Worm (Caenorhabditis elegans) whole organism, early embryonic: ENCODE results near the gene srg-8.

ENCODE experiments used
- B0310.2 ChIP-seq: sonication (generic microtip); optimal IDR thresholded peaks from 2 replicates; lab custom pipeline; 2016; ENCODE audit warnings: mild to moderate bottlenecking, missing genetic modification characterization, missing compliant biosample characterization
- F13C5.2 ChIP-seq: sonication (generic microtip); optimal IDR thresholded peaks from 2 replicates; lab custom pipeline; 2017; ENCODE audit warnings: mild to moderate bottlenecking, missing genetic modification characterization, inconsistent platforms, missing compliant biosample characterization
- aly-1 ChIP-seq: sonication (generic microtip); optimal IDR thresholded peaks from 2 replicates; lab custom pipeline; 2016; ENCODE audit warnings: missing genetic modification characterization, missing compliant biosample characterization
- ama-1 ChIP-seq: fragments of 150-350 bp; optimal IDR thresholded peaks from 2 replicates; lab custom pipeline; 2014
- ceh-13 ChIP-seq: fragments of 200-800 bp; sonication (Bioruptor generic); optimal IDR thresholded peaks from 2 replicates; lab custom pipeline; 2018; ENCODE audit warnings: mild to moderate bottlenecking, missing genetic modification characterization, missing compliant biosample characterization
- ceh-36 ChIP-seq: sonication (generic microtip); optimal IDR thresholded peaks from 2 replicates; lab custom pipeline; 2016; ENCODE audit warnings: missing genetic modification characterization, inconsistent platforms, missing compliant biosample characterization
- ets-7 ChIP-seq: sonication (generic microtip); optimal IDR thresholded peaks from 2 replicates; lab custom pipeline; 2016; ENCODE audit warnings: missing genotype, missing genetic modification characterization, missing compliant biosample characterization
- flt-1 ChIP-seq: fragments of 200-800 bp; sonication (Bioruptor generic); IDR thresholded peaks from 2 replicates; pipeline ENCODE4 v1.3.6; 2022; ENCODE audit warnings: missing genetic modification characterization, missing compliant biosample characterization
- hmbx-1 ChIP-seq: sonication (generic microtip); optimal IDR thresholded peaks from 2 replicates; lab custom pipeline; 2016; ENCODE audit warnings: mild to moderate bottlenecking, missing genetic modification characterization, missing compliant biosample characterization
- hmg-4 ChIP-seq: fragments of 200-800 bp; sonication (Bioruptor generic); optimal IDR thresholded peaks from 2 replicates; lab custom pipeline; 2018; ENCODE audit warnings: mild to moderate bottlenecking, missing genetic modification characterization, missing compliant biosample characterization
- hnd-1 ChIP-seq: sonication (generic microtip); optimal IDR thresholded peaks from 2 replicates; lab custom pipeline; 2016; ENCODE audit warnings: missing genetic modification characterization, missing compliant biosample characterization
- pes-1 ChIP-seq: fragments of 200-800 bp; sonication (Bioruptor generic); IDR thresholded peaks from 2 replicates; pipeline ENCODE4 v1.3.6; 2022; ENCODE audit warnings: missing genetic modification reagents, missing genetic modification characterization, missing compliant biosample characterization
- scrt-1 ChIP-seq: fragments of 200-800 bp; sonication (Bioruptor generic); IDR thresholded peaks from 2 replicates; pipeline ENCODE4 v1.3.6; 2022; ENCODE audit warnings: missing genetic modification characterization, missing compliant biosample characterization
- sea-1 ChIP-seq: fragments of 200-800 bp; sonication (Bioruptor generic); conservative IDR thresholded peaks from 2 replicates; pipeline ENCODE4 v1.3.6; 2022; ENCODE audit warnings: missing genetic modification characterization, missing compliant biosample characterization
- tbx-11 ChIP-seq: fragments of 200-800 bp; sonication (Bioruptor generic); IDR thresholded peaks from 2 replicates; pipeline ENCODE4 v1.3.6; 2022; ENCODE audit warnings: missing genetic modification characterization, missing compliant biosample characterization
- tbx-37 ChIP-seq: fragments of 200-800 bp; sonication (Bioruptor generic); conservative IDR thresholded peaks from 2 replicates; pipeline ENCODE4 v1.3.6; 2022; ENCODE audit warnings: missing genetic modification reagents, missing genetic modification characterization, missing compliant biosample characterization
- tra-4 ChIP-seq: sonication (generic microtip); optimal IDR thresholded peaks from 2 replicates; lab custom pipeline; 2017; ENCODE audit warnings: missing genetic modification characterization, missing compliant biosample characterization

srg-8 gene

DNA sequence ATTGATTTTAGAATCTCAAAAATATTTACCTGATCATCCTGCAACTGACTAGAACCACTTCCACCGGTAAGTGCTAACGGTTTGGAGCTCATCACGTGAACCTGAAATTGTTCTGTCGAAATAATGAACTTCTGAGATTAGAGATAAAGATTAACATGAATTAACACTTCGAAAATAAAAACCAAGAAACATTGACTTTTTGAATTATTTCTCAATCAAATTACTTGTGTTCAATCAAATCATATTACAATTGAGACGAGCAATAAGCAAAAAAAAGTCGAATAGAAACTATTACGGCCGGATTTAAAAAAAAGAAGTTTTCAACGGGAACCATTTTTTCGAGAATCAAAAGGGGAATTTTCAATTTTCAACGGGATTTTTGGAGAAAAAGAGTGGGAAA is 8.9 kb downstream of the srg-8 start, which contains the start of gene bcas-2:
Gene bcas-2 (minus strand): TSS at position 101 of the 400 bp plus-strand sequence.
- TF ChIP-seq tbx-11 (GFP tag; lab: Robert Waterston, UW) (no peak), ceh-13 (GFP tag; lab: Kevin White, UChicago) (no peak), B0310.2 (tag; lab: Kevin White, UChicago) (no peak), pes-1 (no peak)

- no peak for TF ChIP-seq hmbx-1 (tag; lab: Kevin White, UChicago)
- TF ChIP-seq tbx-11 (GFP tag; lab: Robert Waterston, UW) = no peak
- no peak for TF ChIP-seq tra-4 (tag; lab: Kevin White, UChicago)
- TF ChIP-seq sea-1 (GFP tag; lab: Robert Waterston, UW) = no peak
- TF ChIP-seq aly-1 = no peak
- TF ChIP-seq B0310.2 (tag; lab: Kevin White, UChicago) = no peak
- TF ChIP-seq hnd-1 = no peak
- TF ChIP-seq flt-1 = no peak
- no peak for TF ChIP-seq ama-1 (lab: Kevin White, UChicago)
- TF ChIP-seq pes-1 = no peak
- no peak for TF ChIP-seq tbx-37 (GFP tag; lab: Robert Waterston, UW)
- no peak for TF ChIP-seq ceh-13 (GFP tag; lab: Kevin White, UChicago)
- TF ChIP-seq scrt-1 = no peak
Measured at ce11 chrIII:6240528-6240927, 14.1 kb downstream of the srg-8 start, which contains the start of gene T12A2.3. TSS of gene T12A2.3 (plus strand) at chrIII:6240828.

ce11 chrIII:6236649-6237048 is 18.0 kb downstream of the srg-8 start, which contains the start of gene T12A2.21:
TSS of gene T12A2.21 (minus strand) at chrIII:6236749.
- TF ChIP-seq pes-1 (no peak), tra-4 (tag; lab: Kevin White, UChicago) (no peak), aly-1 (no peak), hnd-1 (no peak), tbx-37 (GFP tag; lab: Robert Waterston, UW) (no peak), hmg-4 (GFP tag; lab: Kevin White, UChicago) (no peak), scrt-1 (no peak), sea-1 (GFP tag; lab: Robert Waterston, UW) (no peak), tbx-11 (GFP tag; lab: Robert Waterston, UW) (no peak)

- TF ChIP-seq ceh-13 (GFP tag; lab: Kevin White, UChicago) (no peak), aly-1 (no peak)
Measured at ce11 chrIII:6231880-6232279, 22.8 kb downstream of the srg-8 start.

DNA sequence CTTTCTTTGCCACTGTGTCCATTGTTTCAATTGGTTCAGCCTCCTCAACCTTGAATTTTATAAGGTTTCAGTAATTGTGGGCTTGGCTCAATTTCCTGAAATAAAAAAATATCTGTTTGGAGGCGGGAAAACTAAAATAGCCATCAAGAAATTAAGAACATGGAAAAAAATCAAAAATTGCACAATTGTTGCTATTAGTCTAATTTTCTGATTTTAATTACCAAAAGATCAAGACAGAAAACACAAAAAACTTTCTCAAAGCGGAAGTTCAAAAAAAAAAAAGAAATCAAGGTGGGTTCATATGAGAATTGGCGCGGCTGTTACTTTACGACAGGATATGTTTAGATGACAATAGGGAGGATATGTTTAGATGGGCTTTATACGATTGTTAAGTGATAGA is 23.8 kb downstream of the srg-8 start, which contains the start of gene esyt-2:
Gene esyt-2 (minus strand): TSS at position 101 of the 400 bp plus-strand sequence.
- no peak for TF ChIP-seq F13C5.2 (tag; lab: Kevin White, UChicago)

DNA sequence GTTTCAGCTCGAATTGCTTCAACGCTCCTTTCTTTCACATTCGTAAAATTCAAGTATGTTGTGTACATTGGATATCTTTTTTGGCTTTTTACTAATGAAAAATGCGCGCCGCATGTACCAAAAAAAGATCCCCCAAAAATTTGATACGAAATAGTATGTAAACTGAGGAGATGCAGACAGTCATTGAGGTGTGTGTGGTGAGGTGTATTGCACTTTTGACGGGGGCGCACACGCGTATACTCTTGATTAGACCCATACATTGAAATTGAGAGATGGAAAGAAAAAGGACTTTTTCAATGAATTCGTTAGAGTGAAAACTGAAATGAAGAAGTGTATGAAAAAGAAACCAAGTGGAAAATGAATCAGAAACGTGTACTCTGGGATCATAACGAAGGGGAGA is 33.2 kb downstream of the srg-8 start:
- TF ChIP-seq hmg-4 (GFP tag; lab: Kevin White, UChicago) (no peak), tra-4 (tag; lab: Kevin White, UChicago) (no peak), ama-1 (lab: Kevin White, UChicago) (no peak), flt-1 (no peak), ets-7 (tag; lab: Kevin White, UChicago) (no peak), tbx-11 (GFP tag; lab: Robert Waterston, UW) (no peak), ceh-13 (GFP tag; lab: Kevin White, UChicago) (no peak), sea-1 (GFP tag; lab: Robert Waterston, UW) (no peak), aly-1 (no peak), hmbx-1 (tag; lab: Kevin White, UChicago) (no peak), ceh-36 (tag; lab: Kevin White, UChicago) (no peak), hnd-1 (no peak), scrt-1 (no peak), pes-1 (no peak), F13C5.2 (tag; lab: Kevin White, UChicago) (no peak), B0310.2 (tag; lab: Kevin White, UChicago) (no peak)

- no peak for TF ChIP-seq flt-1
- no peak for TF ChIP-seq F13C5.2 (tag; lab: Kevin White, UChicago)
- no peak for TF ChIP-seq pes-1
- no peak for TF ChIP-seq hmbx-1 (tag; lab: Kevin White, UChicago)
- TF ChIP-seq tbx-11 (GFP tag; lab: Robert Waterston, UW) = no peak
- TF ChIP-seq ceh-36 (tag; lab: Kevin White, UChicago) = no peak
- no peak for TF ChIP-seq hnd-1
- no peak for TF ChIP-seq hmg-4 (GFP tag; lab: Kevin White, UChicago)
- TF ChIP-seq ets-7 (tag; lab: Kevin White, UChicago) = no peak
- TF ChIP-seq B0310.2 (tag; lab: Kevin White, UChicago) = no peak
- no peak for TF ChIP-seq tbx-37 (GFP tag; lab: Robert Waterston, UW)
- TF ChIP-seq ama-1 (lab: Kevin White, UChicago) = no peak
- TF ChIP-seq tra-4 (tag; lab: Kevin White, UChicago) = no peak
- TF ChIP-seq scrt-1 = no peak
- no peak for TF ChIP-seq aly-1
- TF ChIP-seq sea-1 (GFP tag; lab: Robert Waterston, UW) = no peak
Measured at ce11 chrIII:6216833-6217466, 37.7 kb downstream of the srg-8 start, which contains the start of gene hot-4. TSS of gene hot-4 (plus strand) at chrIII:6217416.

DNA sequence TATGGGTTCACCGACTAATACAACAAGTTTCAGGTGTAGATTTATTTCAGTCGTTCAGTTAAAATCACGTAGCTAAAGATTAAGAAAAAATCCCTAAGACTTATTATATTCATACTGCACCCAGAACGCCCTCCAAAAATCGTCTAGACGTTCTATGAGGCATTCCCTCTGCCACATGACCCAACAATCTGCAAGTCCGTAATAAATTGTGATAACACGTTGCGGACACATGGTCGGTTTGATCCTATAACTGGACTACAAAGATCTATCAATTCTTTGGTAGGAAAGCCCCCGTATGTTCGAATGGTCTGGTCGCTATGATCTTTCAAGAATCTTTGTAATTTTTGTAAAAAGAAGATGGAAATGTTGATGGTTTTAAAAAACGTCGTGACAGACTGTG is 38.7 kb downstream of the srg-8 start:
- no peak for TF ChIP-seq tbx-11 (GFP tag; lab: Robert Waterston, UW)
- TF ChIP-seq pes-1 = no peak
- no peak for TF ChIP-seq sea-1 (GFP tag; lab: Robert Waterston, UW)
- TF ChIP-seq ets-7 (tag; lab: Kevin White, UChicago) = no peak
- TF ChIP-seq B0310.2 (tag; lab: Kevin White, UChicago) = no peak
- TF ChIP-seq ceh-36 (tag; lab: Kevin White, UChicago) = no peak
- no peak for TF ChIP-seq hnd-1
- no peak for TF ChIP-seq scrt-1
- TF ChIP-seq aly-1 = no peak
- no peak for TF ChIP-seq hmbx-1 (tag; lab: Kevin White, UChicago)
- no peak for TF ChIP-seq ceh-13 (GFP tag; lab: Kevin White, UChicago)
- no peak for TF ChIP-seq ama-1 (lab: Kevin White, UChicago)
- TF ChIP-seq F13C5.2 (tag; lab: Kevin White, UChicago) = no peak
